Fruit fly (Drosophila melanogaster) whole organism, wandering third instar larva: ENCODE data around the gene vrs.

Source experiments
- Abd-B ChIP-seq: fragments of >200 bp; optimal IDR thresholded peaks from 2 replicates; lab custom pipeline; 2017; ENCODE audit warnings: missing biosample characterization, missing genetic modification characterization
- CG32264 ChIP-seq: fragments of 200-800 bp; sonication (Bioruptor generic); optimal IDR thresholded peaks from 2 replicates; lab custom pipeline; 2016; ENCODE audit warnings: missing biosample characterization, missing genetic modification characterization
- Hnf4 ChIP-seq: fragments of 200-800 bp; sonication (Bioruptor generic); optimal IDR thresholded peaks from 2 replicates; lab custom pipeline; 2016; ENCODE audit warnings: missing biosample characterization, mild to moderate bottlenecking, missing genetic modification characterization
- Hr83 ChIP-seq: fragments of 200-300 bp; sonication (Bioruptor generic); optimal IDR thresholded peaks from 2 replicates; lab custom pipeline; 2016; ENCODE audit warnings: missing biosample characterization, mild to moderate bottlenecking, missing genetic modification characterization, moderate library complexity; ENCODE audit not compliant: poor library complexity, severe bottlenecking
- dsf ChIP-seq: sonication (Bioruptor generic); optimal IDR thresholded peaks from 2 replicates; lab custom pipeline; 2016; ENCODE audit warnings: missing biosample characterization, missing genetic modification characterization, borderline replicate concordance
- foxo ChIP-seq, 2 experiments: fragments of 200-800 bp; sonication (Bioruptor generic); optimal IDR thresholded peaks; 2 replicates in 1 of 2; 3 replicates in 1 of 2; lab custom pipeline; 2016 to 2017; ENCODE audit warnings: missing biosample characterization in 2 of 2, missing genetic modification characterization in 2 of 2
- lola ChIP-seq: fragments of >200 bp; optimal IDR thresholded peaks from 2 replicates; lab custom pipeline; 2017; ENCODE audit warnings: missing biosample characterization, missing genetic modification characterization

dm6 chr3R:12439401-12440143 lies 7.9 kb upstream of the vrs start, which contains the start of gene Desat1:
- TF ChIP-seq Abd-B (GFP tag; lab: Kevin White, UChicago) (no peak), Hr83 (GFP tag; lab: Kevin White, UChicago) (no peak), dsf (GFP tag; lab: Kevin White, UChicago) (peak; percentile 34), lola (GFP tag; lab: Kevin White, UChicago) (no peak), foxo (GFP tag; optimal IDR thresholded peaks at IDR 0.05; lab: Kevin White, UChicago) (no peak), CG32264 (GFP tag; lab: Kevin White, UChicago) (no peak), Hnf4 (GFP tag; lab: Kevin White, UChicago) (no peak)
